Worm (Caenorhabditis elegans): Measurements from ENCODE around the gene cest-31.

ce11 chrV:6702692-6703091, 28.6 kb downstream of the cest-31 start, which contains the start of gene era-1:
- TF ChIP-seq ztf-29 (GFP tag; IDR thresholded peaks at IDR 0.05) (no peak), med-1 (GFP tag; optimal IDR thresholded peaks at IDR 0.05; ENCODE audit: insufficient read depth) (no peak), cog-1 (tag; optimal IDR thresholded peaks at IDR 0.05) (no peak), ref-1 (GFP tag; conservative IDR thresholded peaks at IDR 0.05) (no peak), T22C8.4 (GFP tag; IDR thresholded peaks at IDR 0.05) (no peak)

Measured in whole organism, midembryonic.